Fruit fly (Drosophila melanogaster) whole organism, embryonic: ENCODE measurements around the gene aru.

Experiments
- BEAF-32 ChIP-seq: fragments of 200-800 bp; sonication (Bioruptor generic); optimal IDR thresholded peaks from 3 replicates; lab custom pipeline; 2017; ENCODE audit warnings: missing biosample characterization, missing genetic modification characterization, mild to moderate bottlenecking, moderate library complexity, missing genetic modification reagents
- CG10321 ChIP-seq: fragments of 200-800 bp; sonication (Bioruptor generic); IDR thresholded peaks from 2 replicates; pipeline ENCODE4 v1.3.6; 2022; ENCODE audit warnings: missing biosample characterization, missing genetic modification characterization
- CG11560 ChIP-seq: fragments of 200-800 bp; sonication (Bioruptor generic); IDR thresholded peaks from 3 replicates; pipeline ENCODE4 v1.3.6; 2022; ENCODE audit warnings: missing biosample characterization, missing genetic modification characterization
- CG12155 ChIP-seq: fragments of 200-800 bp; sonication (Bioruptor generic); optimal IDR thresholded peaks from 3 replicates; lab custom pipeline; 2016; ENCODE audit warnings: missing biosample characterization, missing genetic modification characterization
- CG14965 ChIP-seq: fragments of 200-800 bp; sonication (Bioruptor generic); optimal IDR thresholded peaks from 2 replicates; lab custom pipeline; 2016; ENCODE audit warnings: missing biosample characterization, missing genetic modification characterization, borderline replicate concordance
- CG1529 ChIP-seq: fragments of 200-800 bp; sonication (Bioruptor generic); optimal IDR thresholded peaks from 3 replicates; lab custom pipeline; 2018; ENCODE audit warnings: missing biosample characterization, missing genetic modification characterization
- CG1603 ChIP-seq: fragments of 200-800 bp; sonication (Bioruptor generic); optimal IDR thresholded peaks from 2 replicates; lab custom pipeline; 2019; ENCODE audit warnings: missing biosample characterization, mild to moderate bottlenecking, missing genetic modification characterization, moderate library complexity
- CG16813 ChIP-seq: fragments of 200-800 bp; sonication (Bioruptor generic); IDR thresholded peaks from 3 replicates; pipeline ENCODE4 v1.3.6; 2022; ENCODE audit warnings: missing biosample characterization, missing genetic modification characterization; ENCODE audit not compliant: partially characterized antibody
- CG17359 ChIP-seq: fragments of 200-800 bp; sonication (Bioruptor generic); optimal IDR thresholded peaks from 3 replicates; lab custom pipeline; 2018; ENCODE audit warnings: missing biosample characterization, mild to moderate bottlenecking, missing genetic modification characterization, moderate library complexity
- CG18011 ChIP-seq: fragments of 200-800 bp; sonication (Bioruptor generic); optimal IDR thresholded peaks from 2 replicates; lab custom pipeline; 2017; ENCODE audit warnings: missing biosample characterization, missing genetic modification characterization, mild to moderate bottlenecking, moderate library complexity, missing genotype
- CG3065 ChIP-seq: fragments of 200-800 bp; sonication (Bioruptor generic); optimal IDR thresholded peaks from 2 replicates; lab custom pipeline; 2016; ENCODE audit warnings: missing biosample characterization, missing genetic modification characterization
- CG3838 ChIP-seq: fragments of 200-800 bp; sonication (Bioruptor generic); optimal IDR thresholded peaks from 3 replicates; lab custom pipeline; 2016; ENCODE audit warnings: missing biosample characterization, missing genetic modification characterization
- CG3847 ChIP-seq: fragments of 200-800 bp; sonication (Bioruptor generic); IDR thresholded peaks from 2 replicates; pipeline ENCODE4 v1.3.6; 2022; ENCODE audit warnings: missing biosample characterization, missing genetic modification characterization
- CG4282 ChIP-seq: fragments of 200-800 bp; sonication (Bioruptor generic); optimal IDR thresholded peaks from 2 replicates; lab custom pipeline; 2016; ENCODE audit warnings: missing biosample characterization, missing genetic modification characterization
- CG7357 ChIP-seq: fragments of 200-800 bp; sonication (Bioruptor generic); IDR thresholded peaks from 3 replicates; pipeline ENCODE4 v1.3.6; 2022; ENCODE audit warnings: missing biosample characterization, missing genetic modification characterization
- CG7839 ChIP-seq: fragments of 200-800 bp; sonication (Bioruptor generic); optimal IDR thresholded peaks from 3 replicates; lab custom pipeline; 2018; ENCODE audit warnings: missing biosample characterization, mild to moderate bottlenecking, missing genetic modification characterization, moderate library complexity
- CG7987 ChIP-seq: fragments of 200-800 bp; sonication (Bioruptor generic); optimal IDR thresholded peaks from 2 replicates; lab custom pipeline; 2018; ENCODE audit warnings: missing biosample characterization, mild to moderate bottlenecking, missing genetic modification characterization, moderate library complexity
- CG9437 ChIP-seq: fragments of 200-800 bp; sonication (Bioruptor generic); optimal IDR thresholded peaks from 2 replicates; lab custom pipeline; 2018; ENCODE audit warnings: missing biosample characterization, mild to moderate bottlenecking, missing genetic modification characterization
- CG9609 ChIP-seq: fragments of 200-800 bp; sonication (Bioruptor generic); optimal IDR thresholded peaks from 3 replicates; lab custom pipeline; 2016; ENCODE audit warnings: missing biosample characterization, missing genetic modification characterization
- Dek ChIP-seq: fragments of 200-800 bp; sonication (Bioruptor generic); optimal IDR thresholded peaks from 3 replicates; lab custom pipeline; 2019; ENCODE audit warnings: missing biosample characterization, mild to moderate bottlenecking, missing genetic modification characterization, moderate library complexity
- H2.0 ChIP-seq: fragments of 200-800 bp; sonication (Bioruptor generic); IDR thresholded peaks from 2 replicates; pipeline ENCODE4 v1.3.6; 2022; ENCODE audit warnings: missing biosample characterization, missing genetic modification characterization
- HLH3B ChIP-seq: fragments of 200-800 bp; sonication (Bioruptor generic); IDR thresholded peaks from 2 replicates; pipeline ENCODE4 v1.3.6; 2022; ENCODE audit warnings: missing biosample characterization, missing genetic modification characterization
- Hsf ChIP-seq: fragments of 200-800 bp; sonication (Bioruptor generic); optimal IDR thresholded peaks from 3 replicates; lab custom pipeline; 2016; ENCODE audit warnings: missing biosample characterization, missing genetic modification characterization
- Kr ChIP-seq: fragments of 200-800 bp; sonication (Bioruptor generic); optimal IDR thresholded peaks from 2 replicates; lab custom pipeline; 2017; ENCODE audit warnings: missing biosample characterization, mild to moderate bottlenecking, missing genetic modification characterization
- Lhr ChIP-seq: fragments of 200-800 bp; sonication (Bioruptor generic); optimal IDR thresholded peaks from 3 replicates; lab custom pipeline; 2017; ENCODE audit warnings: mild to moderate bottlenecking, missing biosample characterization, missing genetic modification reagents, missing genetic modification characterization
- Lim3 ChIP-seq: fragments of 200-800 bp; sonication (Bioruptor generic); IDR thresholded peaks from 2 replicates; pipeline ENCODE4 v1.3.6; 2022; ENCODE audit warnings: missing biosample characterization, missing genetic modification characterization
- NfI ChIP-seq: fragments of 200-800 bp; sonication (Bioruptor generic); optimal IDR thresholded peaks from 3 replicates; lab custom pipeline; 2018; ENCODE audit warnings: missing biosample characterization, mild to moderate bottlenecking, missing genetic modification characterization, moderate library complexity
- Ravus ChIP-seq: fragments of 200-800 bp; sonication (Bioruptor generic); IDR thresholded peaks from 2 replicates; pipeline ENCODE4 v1.3.6; 2022; ENCODE audit warnings: missing biosample characterization, missing genetic modification characterization
- Stat92E ChIP-seq, 3 experiments: fragments of >200 bp in 2 of 3; fragments of 200-800 bp in 1 of 3; sonication (Bioruptor generic) in 1 of 3; optimal IDR thresholded peaks; 2 replicates each; lab custom pipeline; 2017 to 2019; ENCODE audit warnings: missing biosample characterization in 3 of 3, missing genetic modification characterization in 3 of 3, mild to moderate bottlenecking in 1 of 3, moderate library complexity in 1 of 3
- ap ChIP-seq: fragments of 200-800 bp; sonication (Bioruptor generic); IDR thresholded peaks from 2 replicates; pipeline ENCODE4 v1.3.6; 2022; ENCODE audit warnings: missing biosample characterization, missing genetic modification characterization
- az2 ChIP-seq: fragments of 200-800 bp; sonication (Bioruptor generic); optimal IDR thresholded peaks from 3 replicates; lab custom pipeline; 2016; ENCODE audit warnings: missing biosample characterization, missing genetic modification characterization
- dan ChIP-seq: fragments of 200-800 bp; sonication (Bioruptor generic); IDR thresholded peaks from 2 replicates; pipeline ENCODE4 v1.3.6; 2022; ENCODE audit warnings: missing biosample characterization, missing genetic modification characterization
- danr ChIP-seq: fragments of 200-800 bp; sonication (Bioruptor generic); IDR thresholded peaks from 2 replicates; pipeline ENCODE4 v1.3.6; 2022; ENCODE audit warnings: missing biosample characterization, missing genetic modification characterization
- dati ChIP-seq: fragments of 200-800 bp; sonication (Bioruptor generic); IDR thresholded peaks from 2 replicates; pipeline ENCODE4 v1.3.6; 2022; ENCODE audit warnings: missing biosample characterization, missing genetic modification characterization
- fd64A ChIP-seq: fragments of 200-800 bp; sonication (Bioruptor generic); optimal IDR thresholded peaks from 3 replicates; lab custom pipeline; 2018; ENCODE audit warnings: missing biosample characterization, mild to moderate bottlenecking, missing genetic modification characterization
- gce ChIP-seq: fragments of 200-800 bp; sonication (Bioruptor generic); IDR thresholded peaks from 3 replicates; pipeline ENCODE4 v1.3.6; 2022; ENCODE audit warnings: missing biosample characterization, missing genetic modification characterization
- h ChIP-seq: fragments of >200 bp; optimal IDR thresholded peaks from 2 replicates; lab custom pipeline; 2017
- hb ChIP-seq: fragments of 200-800 bp; sonication (Bioruptor generic); IDR thresholded peaks from 3 replicates; pipeline ENCODE4 v1.3.6; 2022; ENCODE audit warnings: missing biosample characterization, missing genetic modification characterization; ENCODE audit not compliant: partially characterized antibody
- ind ChIP-seq: fragments of 200-800 bp; sonication (Bioruptor generic); optimal IDR thresholded peaks from 3 replicates; lab custom pipeline; 2016; ENCODE audit warnings: missing biosample characterization, missing genetic modification characterization
- ken ChIP-seq: fragments of 200-800 bp; sonication (Bioruptor generic); IDR thresholded peaks from 3 replicates; pipeline ENCODE4 v1.3.6; 2022; ENCODE audit warnings: missing biosample characterization, missing genetic modification characterization
- knrl ChIP-seq: fragments of 200-800 bp; sonication (Bioruptor generic); IDR thresholded peaks from 3 replicates; pipeline ENCODE4 v1.3.6; 2022; ENCODE audit warnings: missing biosample characterization, missing genetic modification characterization; ENCODE audit not compliant: partially characterized antibody
- lbe ChIP-seq: fragments of 200-800 bp; sonication (Bioruptor generic); optimal IDR thresholded peaks from 2 replicates; lab custom pipeline; 2016; ENCODE audit warnings: missing biosample characterization, mild to moderate bottlenecking, missing genetic modification characterization
- luna ChIP-seq: fragments of 200-800 bp; sonication (Bioruptor generic); optimal IDR thresholded peaks from 2 replicates; lab custom pipeline; 2016; ENCODE audit warnings: missing biosample characterization, missing genetic modification characterization
- mam ChIP-seq: fragments of 200-800 bp; sonication (Bioruptor generic); optimal IDR thresholded peaks from 3 replicates; lab custom pipeline; 2016; ENCODE audit warnings: missing biosample characterization, missing genetic modification characterization
- mld ChIP-seq: fragments of 200-800 bp; sonication (Bioruptor generic); IDR thresholded peaks from 3 replicates; pipeline ENCODE4 v1.3.6; 2022; ENCODE audit warnings: missing biosample characterization, missing genetic modification characterization; ENCODE audit not compliant: partially characterized antibody
- run ChIP-seq: fragments of 200-800 bp; sonication (Bioruptor generic); optimal IDR thresholded peaks from 3 replicates; lab custom pipeline; 2018; ENCODE audit warnings: missing biosample characterization, mild to moderate bottlenecking, missing genetic modification characterization
- ttk ChIP-seq: fragments of 200-800 bp; sonication (Bioruptor generic); IDR thresholded peaks from 2 replicates; pipeline ENCODE4 v2.1.2; 2022; ENCODE audit warnings: missing biosample characterization, missing genetic modification characterization
- usp ChIP-seq: fragments of >200 bp; optimal IDR thresholded peaks from 2 replicates; lab custom pipeline; 2017; ENCODE audit warnings: missing biosample characterization, missing genetic modification characterization
- wek ChIP-seq: fragments of 200-800 bp; sonication (Bioruptor generic); optimal IDR thresholded peaks from 3 replicates; lab custom pipeline; 2018; ENCODE audit warnings: missing biosample characterization, mild to moderate bottlenecking, missing genetic modification characterization, moderate library complexity

Gene aru

dm6 chr2L:856690-857488, 11.3 kb downstream of the aru start (continued):
- TF ChIP-seq CG9609 (GFP tag; lab: Kevin White, UChicago) (peak; percentile 63), fd64A (GFP tag; lab: Kevin White, UChicago) (peak; percentile 55), dan (GFP tag; lab: Robert Waterston, UW) (no peak), usp (GFP tag; lab: Kevin White, UChicago) (no peak), Stat92E (GFP tag; optimal IDR thresholded peaks at IDR 0.05; lab: Kevin White, UChicago) (peak in 1 of 3 experiments; percentile 48), CG3065 (GFP tag; lab: Kevin White, UChicago) (peak; percentile 34), hb (GFP tag; lab: Robert Waterston, UW) (no peak), mld (GFP tag; lab: Robert Waterston, UW) (no peak), CG17359 (tag; lab: Kevin White, UChicago) (peak; percentile 89), az2 (peak; percentile 73), h (lab: Kevin White, UChicago) (no peak), danr (peak; percentile 78; the same call in 1 of the 2 replicates), Lim3 (GFP tag; lab: Robert Waterston, UW) (peak; percentile 36; the same call in 1 of the 2 replicates), CG9437 (peak; percentile 12), HLH3B (GFP tag; lab: Robert Waterston, UW) (peak; percentile 90), knrl (GFP tag; lab: Robert Waterston, UW) (no peak), CG18011 (GFP tag; lab: Kevin White, UChicago) (no peak), H2.0 (GFP tag; lab: Robert Waterston, UW) (peak; percentile 74), ken (GFP tag; lab: Robert Waterston, UW) (peak; percentile 89), CG7839 (peak; percentile 87), run (tag; lab: Kevin White, UChicago) (no peak), gce (peak; percentile 79; the same call in 1 of the 3 replicates), ind (peak; percentile 80), BEAF-32 (GFP tag; lab: Kevin White, UChicago) (no peak), wek (GFP tag; lab: Kevin White, UChicago) (peak; percentile 30), CG7987 (peak; percentile 12), CG12155 (GFP tag; lab: Kevin White, UChicago) (peak; percentile 61), CG3838 (GFP tag; lab: Kevin White, UChicago) (no peak), ap (GFP tag; lab: Robert Waterston, UW) (peak; percentile 83), ttk (GFP tag; lab: Robert Waterston, UW) (peak; percentile 87), CG11560 (tag; lab: Robert Waterston, UW) (peak; percentile 63; the same call in 1 of the 3 replicates), Kr (GFP tag; lab: Kevin White, UChicago) (no peak), CG1529 (GFP tag; lab: Kevin White, UChicago) (peak; percentile 83), Lhr (GFP tag; lab: Kevin White, UChicago) (peak; percentile 23), CG16813 (GFP tag; lab: Robert Waterston, UW) (no peak), Dek (tag; lab: Kevin White, UChicago) (peak; percentile 66), Ravus (peak; percentile 5; the same call in 1 of the 2 replicates), CG1603 (tag; lab: Kevin White, UChicago) (peak; percentile 93), CG4282 (no peak), Hsf (GFP tag; lab: Kevin White, UChicago) (peak; percentile 75), luna (GFP tag; lab: Kevin White, UChicago) (no peak), NfI (GFP tag; lab: Kevin White, UChicago) (peak; percentile 64), dati (GFP tag; lab: Robert Waterston, UW) (peak; percentile 54; the same call in 1 of the 2 replicates), CG3847 (peak; percentile 60), mam (GFP tag; lab: Kevin White, UChicago) (peak; percentile 59), CG7357 (GFP tag; lab: Robert Waterston, UW) (peak; percentile 42; the same call in 1 of the 3 replicates), CG14965 (GFP tag; lab: Kevin White, UChicago) (no peak), lbe (GFP tag; lab: Kevin White, UChicago) (no peak), CG10321 (GFP tag; lab: Robert Waterston, UW) (peak; percentile 27; the same call in 1 of the 2 replicates)
